Worm (Caenorhabditis elegans) whole organism, mixed stage, embryonic: ENCODE measurements around the gene phf-34.

ENCODE experiments used
- M03D4.4 ChIP-seq: sonication (generic microtip); optimal IDR thresholded peaks from 2 replicates; lab custom pipeline; 2017; ENCODE audit warnings: mild to moderate bottlenecking, missing genetic modification characterization, missing compliant biosample characterization
- bed-3 ChIP-seq: fragments of 200-800 bp; sonication (Bioruptor generic); optimal IDR thresholded peaks from 3 replicates; lab custom pipeline; 2018; ENCODE audit warnings: mild to moderate bottlenecking, missing genetic modification characterization, moderate library complexity, missing compliant biosample characterization
- blmp-1 ChIP-seq: fragments of 150-350 bp; optimal IDR thresholded peaks from 2 replicates; lab custom pipeline; 2014; ENCODE audit warnings: missing biosample characterization, missing genetic modification characterization
- cnd-1 ChIP-seq: fragments of 200-800 bp; sonication (Bioruptor generic); optimal IDR thresholded peaks from 2 replicates; lab custom pipeline; 2018; ENCODE audit warnings: mild to moderate bottlenecking, missing genetic modification characterization, missing compliant biosample characterization
- drap-1 ChIP-seq: fragments of 200-800 bp; sonication (Bioruptor generic); optimal IDR thresholded peaks from 3 replicates; lab custom pipeline; 2018; ENCODE audit warnings: mild to moderate bottlenecking, missing genetic modification characterization, missing compliant biosample characterization
- elt-3 ChIP-seq: fragments of 150-350 bp; optimal IDR thresholded peaks from 2 replicates; lab custom pipeline; 2014; ENCODE audit warnings: missing biosample characterization, missing genetic modification characterization
- flh-1 ChIP-seq: fragments of 200-800 bp; sonication (Bioruptor generic); optimal IDR thresholded peaks from 2 replicates; lab custom pipeline; 2018; ENCODE audit warnings: mild to moderate bottlenecking, missing genetic modification characterization, moderate library complexity, missing compliant biosample characterization
- hlh-1 ChIP-seq: fragments of 150-350 bp; optimal IDR thresholded peaks from 2 replicates; lab custom pipeline; 2014; ENCODE audit warnings: missing biosample characterization, missing genetic modification reagents, missing genetic modification characterization
- lin-13 ChIP-seq: fragments of 150-350 bp; optimal IDR thresholded peaks from 2 replicates; lab custom pipeline; 2014; ENCODE audit warnings: missing biosample characterization, missing genetic modification characterization
- lin-32 ChIP-seq: fragments of 200-800 bp; sonication (Bioruptor generic); optimal IDR thresholded peaks from 2 replicates; lab custom pipeline; 2018; ENCODE audit warnings: mild to moderate bottlenecking, missing genetic modification characterization, missing compliant biosample characterization
- lsy-2 ChIP-seq: fragments of 150-350 bp; optimal IDR thresholded peaks from 2 replicates; lab custom pipeline; 2014; ENCODE audit warnings: missing biosample characterization, missing genetic modification characterization
- mab-5 ChIP-seq: fragments of 150-350 bp; optimal IDR thresholded peaks from 2 replicates; lab custom pipeline; 2014; ENCODE audit warnings: missing biosample characterization, missing genetic modification characterization
- nhr-2 ChIP-seq: fragments of 150-350 bp; optimal IDR thresholded peaks from 2 replicates; lab custom pipeline; 2014; ENCODE audit warnings: missing biosample characterization, missing genetic modification characterization
- nhr-237 ChIP-seq: fragments of 150-350 bp; optimal IDR thresholded peaks from 2 replicates; lab custom pipeline; 2014; ENCODE audit warnings: missing biosample characterization, missing genetic modification characterization
- nhr-28 ChIP-seq: fragments of 150-350 bp; optimal IDR thresholded peaks from 2 replicates; lab custom pipeline; 2014; ENCODE audit warnings: missing biosample characterization, missing genetic modification characterization
- nhr-76 ChIP-seq: sonication (generic microtip); optimal IDR thresholded peaks from 2 replicates; lab custom pipeline; 2017; ENCODE audit warnings: missing biosample characterization, missing genetic modification characterization
- sem-2 ChIP-seq: fragments of 200-800 bp; sonication (Bioruptor generic); optimal IDR thresholded peaks from 2 replicates; lab custom pipeline; 2018; ENCODE audit warnings: mild to moderate bottlenecking, missing genetic modification characterization, missing compliant biosample characterization
- snpc-4 ChIP-seq: fragments of 150-350 bp; optimal IDR thresholded peaks from 2 replicates; lab custom pipeline; 2014; ENCODE audit warnings: missing biosample characterization, missing genetic modification characterization
- unc-120 ChIP-seq: sonication (generic microtip); optimal IDR thresholded peaks from 2 replicates; lab custom pipeline; 2017; ENCODE audit warnings: missing genetic modification characterization, missing compliant biosample characterization; ENCODE audit not compliant: poor library complexity, severe bottlenecking
- unc-39 ChIP-seq: fragments of 150-350 bp; optimal IDR thresholded peaks from 2 replicates; lab custom pipeline; 2014; ENCODE audit warnings: missing biosample characterization, missing genetic modification characterization
- zip-8 ChIP-seq: fragments of 150-350 bp; optimal IDR thresholded peaks from 2 replicates; lab custom pipeline; 2014; ENCODE audit warnings: missing biosample characterization, missing genetic modification characterization
- ztf-11 ChIP-seq: fragments of 150-350 bp; optimal IDR thresholded peaks from 2 replicates; lab custom pipeline; 2014; ENCODE audit warnings: missing biosample characterization, missing genetic modification characterization

phf-34 gene

ce11 chrX:9858069-9858468 is 41.2 kb downstream of the phf-34 start, which contains the start of gene scav-5:
scav-5 (plus strand) TSS chrX:9858365.
- TF ChIP-seq unc-120 (tag; lab: Kevin White, UChicago) = no peak
- TF ChIP-seq elt-3 = no peak

- TF ChIP-seq lin-32 = no peak
- no peak for TF ChIP-seq snpc-4 (tag; lab: Kevin White, UChicago)
- TF ChIP-seq sem-2 (GFP tag; lab: Kevin White, UChicago) = no peak
- no peak for TF ChIP-seq drap-1 (GFP tag; lab: Kevin White, UChicago)
- TF ChIP-seq lsy-2 = no peak
- TF ChIP-seq blmp-1 (tag; lab: Kevin White, UChicago) = no peak
- TF ChIP-seq nhr-76 (tag; lab: Kevin White, UChicago) = no peak
- TF ChIP-seq, all 35 proteins: peak for 0
Observed at ce11 chrX:9856618-9857017, 42.7 kb downstream of the phf-34 start, which contains the start of gene R07B1.11. R07B1.11 (plus strand) TSS chrX:9856918.

- TF ChIP-seq zip-8 (tag; lab: Kevin White, UChicago) = peak; percentile 57
- TF ChIP-seq flh-1 (GFP tag; lab: Kevin White, UChicago) = no peak
- TF ChIP-seq, all 35 proteins: peak for 1
Observed at ce11 chrX:9851745-9852330, 47.4 kb downstream of the phf-34 start, which contains the start of gene lec-7. lec-7 (plus strand) TSS chrX:9852041.

- TF ChIP-seq M03D4.4 (tag; lab: Kevin White, UChicago) (no peak), lsy-2 (no peak), bed-3 (no peak), ztf-11 (tag; lab: Kevin White, UChicago) (no peak), mab-5 (tag; lab: Kevin White, UChicago) (no peak), unc-39 (tag; lab: Kevin White, UChicago) (no peak), nhr-76 (tag; lab: Kevin White, UChicago) (no peak), cnd-1 (no peak), nhr-28 (no peak), unc-120 (tag; lab: Kevin White, UChicago) (no peak), nhr-237 (tag; lab: Kevin White, UChicago) (no peak)
Observed at ce11 chrX:9850258-9850657, 49.0 kb downstream of the phf-34 start, which contains the start of gene lec-8. lec-8 (plus strand) TSS chrX:9850571.

ce11 chrX:9848214-9848789 is 51.0 kb downstream of the phf-34 start:
- TF ChIP-seq hlh-1 = no peak
- TF ChIP-seq nhr-2 = peak; percentile 57
- TF ChIP-seq blmp-1 (tag; lab: Kevin White, UChicago) = no peak
- TF ChIP-seq lin-13 (tag; lab: Kevin White, UChicago) = no peak
